Fruit fly (Drosophila melanogaster) whole organism, embryonic: ENCODE results near the gene CG32813.
A peak's percentile ranks its signal among the peaks of the same experiment; 100 is the strongest.

Source experiments
- CG11456 ChIP-seq: fragments of 200-800 bp; sonication (Bioruptor generic); IDR thresholded peaks from 3 replicates; pipeline ENCODE4 v1.3.6; 2022; ENCODE audit warnings: missing biosample characterization, missing genetic modification characterization
- CG14965 ChIP-seq: fragments of 200-800 bp; sonication (Bioruptor generic); optimal IDR thresholded peaks from 2 replicates; lab custom pipeline; 2016; ENCODE audit warnings: missing biosample characterization, missing genetic modification characterization, borderline replicate concordance
- CG9932 ChIP-seq: fragments of 200-800 bp; sonication (Bioruptor generic); IDR thresholded peaks from 2 replicates; pipeline ENCODE4 v1.3.6; 2022; ENCODE audit warnings: missing biosample characterization, missing genetic modification characterization
- kay ChIP-seq: fragments of 200-800 bp; sonication (Bioruptor generic); optimal IDR thresholded peaks from 2 replicates; lab custom pipeline; 2016; ENCODE audit warnings: missing biosample characterization, missing genetic modification characterization

dm6 chrX:1346256-1346655 is 34.5 kb upstream of the CG32813 start, which contains the start of gene Tsp2A:
- TF ChIP-seq kay (GFP tag; lab: Kevin White, UChicago) (peak; percentile 18), CG11456 (GFP tag; lab: Robert Waterston, UW) (no peak), CG9932 (GFP tag; lab: Robert Waterston, UW) (no peak), CG14965 (GFP tag; lab: Kevin White, UChicago) (no peak)
